Worm (Caenorhabditis elegans): ENCODE data around the gene M03E7.3.

The M03E7.3 gene

DNA sequence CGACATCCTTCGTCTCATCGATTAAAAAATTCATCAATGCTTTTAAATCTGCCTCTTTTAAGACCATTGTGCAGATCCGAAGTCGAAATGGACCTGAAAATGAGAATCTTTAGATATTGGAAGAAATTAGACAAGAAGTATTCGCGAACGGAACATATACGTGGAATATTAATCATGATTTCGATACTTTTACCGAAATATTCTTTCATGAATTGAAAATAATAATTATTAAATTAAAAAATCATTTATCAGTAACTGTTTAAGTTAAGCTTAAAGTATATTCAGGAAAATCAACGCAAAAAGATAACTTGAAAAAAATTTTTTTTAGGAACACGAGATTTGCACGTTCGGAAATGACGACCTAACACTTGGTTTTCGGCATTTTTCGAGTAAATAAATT, 13.6 kb upstream of the M03E7.3 start, which contains the start of gene CD4.8:
TSS of gene CD4.8 (minus strand) at position 101 of the 400 bp plus-strand sequence.
- TF ChIP-seq ceh-82 (tag; optimal IDR thresholded peaks at IDR 0.05) (no peak), ceh-28 (tag; optimal IDR thresholded peaks at IDR 0.05) (no peak), mes-2 (tag; optimal IDR thresholded peaks at IDR 0.05; ENCODE audit: poor library complexity, severe bottlenecking) (no peak), nhr-6 (tag; optimal IDR thresholded peaks at IDR 0.05) (no peak), madf-9 (GFP tag; conservative IDR thresholded peaks at IDR 0.05) (no peak), pha-4 (GFP tag; IDR thresholded peaks at IDR 0.05) (no peak), pha-4 (tag; optimal IDR thresholded peaks at IDR 0.05) (no peak), lin-39 (tag; optimal IDR thresholded peaks at IDR 0.05) (no peak), ceh-20 (GFP tag; IDR thresholded peaks at IDR 0.05) (no peak), T26A8.4 (GFP tag; IDR thresholded peaks at IDR 0.05) (no peak), mep-1 (tag; optimal IDR thresholded peaks at IDR 0.05) (no peak), mdl-1 (tag; optimal IDR thresholded peaks at IDR 0.05) (no peak)

DNA sequence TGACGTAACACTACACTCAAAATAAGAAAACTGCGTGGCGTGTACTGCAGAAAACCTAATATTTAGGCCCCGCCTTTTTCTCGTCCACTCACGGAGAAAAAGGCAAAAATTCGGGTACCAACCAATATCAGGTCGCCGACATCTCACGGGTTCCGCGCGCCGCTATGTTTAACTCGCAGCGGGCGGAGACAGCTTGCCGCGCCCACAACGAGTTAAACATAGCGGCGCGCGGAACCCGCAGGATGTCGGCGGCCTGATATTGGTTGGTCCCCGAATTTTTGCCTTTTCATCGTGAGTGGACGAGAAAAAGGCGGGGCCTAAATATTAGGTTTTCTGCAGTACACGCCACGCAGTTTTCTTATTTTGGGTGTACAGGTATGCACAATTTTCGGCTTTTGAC, 12.4 kb upstream of the M03E7.3 start:
- peak; percentile 28; the same call in 1 of the 2 replicates for TF ChIP-seq set-16 (GFP tag; IDR thresholded peaks at IDR 0.05)
- TF ChIP-seq aha-1 (tag) = peak; percentile 28

DNA sequence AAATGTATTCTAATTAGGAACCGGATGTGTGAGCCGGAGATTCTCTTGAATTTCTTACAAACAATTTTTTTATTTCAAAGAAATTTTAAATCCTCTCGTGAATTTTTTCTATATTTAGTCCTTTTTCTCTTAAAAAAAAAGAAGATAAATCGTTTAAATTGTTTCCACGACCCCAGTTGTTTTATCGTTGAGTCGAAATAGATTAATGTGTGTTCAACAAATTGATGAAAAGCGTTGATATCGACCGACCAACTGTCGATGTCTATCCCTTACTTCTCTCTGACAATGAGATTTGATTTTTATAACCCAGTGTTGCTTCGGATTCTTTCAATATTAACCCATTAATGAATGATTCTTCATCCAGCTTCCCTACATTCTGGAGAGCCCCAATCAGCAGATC, 8.6 kb upstream of the M03E7.3 start, which contains the start of gene CD4.1:
TSS of gene CD4.1 (plus strand) at position 301 of the 400 bp plus-strand sequence.
- no peak for TF ChIP-seq lin-39 (tag; optimal IDR thresholded peaks at IDR 0.05)
- TF ChIP-seq ZK546.5 (tag; optimal IDR thresholded peaks at IDR 0.05) = no peak
- no peak for TF ChIP-seq lir-3 (tag; optimal IDR thresholded peaks at IDR 0.05)
- no peak for TF ChIP-seq duxl-1 (tag; optimal IDR thresholded peaks at IDR 0.05; ENCODE audit: poor library complexity)

DNA sequence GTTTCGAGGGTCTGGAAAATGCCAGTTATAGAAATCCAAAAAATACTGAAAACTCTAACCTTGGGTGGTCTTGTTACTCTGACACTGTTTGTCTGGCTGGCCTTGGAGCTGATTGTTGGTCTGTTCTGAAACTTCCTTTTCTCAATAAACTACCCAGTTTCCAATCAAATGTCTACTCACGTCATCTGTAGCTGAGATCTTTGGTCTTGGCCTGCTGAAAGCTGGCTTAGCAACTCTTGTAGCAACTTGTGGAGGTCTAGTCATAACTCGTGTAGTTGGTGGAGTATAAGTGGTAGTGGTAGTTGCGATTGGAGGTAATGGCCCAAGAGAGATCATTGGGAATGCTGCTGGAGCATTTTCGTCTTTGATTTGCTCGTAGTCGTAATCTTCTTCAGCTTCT, 4.6 kb upstream of the M03E7.3 start:
- TF ChIP-seq unc-62 (GFP tag; optimal IDR thresholded peaks at IDR 0.05 in 1 of 2) (peak in 1 of 2 experiments; percentile 91), unc-62 (tag; optimal IDR thresholded peaks at IDR 0.05) (no peak), unc-39 (tag; optimal IDR thresholded peaks at IDR 0.05) (no peak), mxl-2 (GFP tag; conservative IDR thresholded peaks at IDR 0.05) (no peak), jun-1 (tag; optimal IDR thresholded peaks at IDR 0.05) (no peak)

DNA sequence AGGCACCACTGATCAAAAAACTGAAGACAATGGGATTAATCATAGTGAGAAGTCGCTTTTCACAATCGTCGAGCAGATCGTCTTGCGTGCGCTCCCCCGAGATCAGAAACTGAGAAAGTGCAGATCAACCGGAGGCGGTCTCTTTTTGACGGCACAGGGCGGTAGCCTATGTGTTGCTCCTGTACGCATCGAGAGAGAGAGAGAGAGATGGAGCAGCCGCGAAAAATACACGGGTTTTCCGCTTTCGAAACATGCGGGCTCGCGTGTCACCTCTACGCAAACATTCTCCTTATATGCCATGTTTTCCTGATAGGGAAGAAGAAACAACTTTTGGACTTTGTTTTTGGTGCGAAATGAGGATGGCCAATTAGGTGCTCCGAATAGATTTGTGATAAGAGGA, 1.7 kb upstream of the M03E7.3 start, which contains the start of gene lrpc-1:
TSS of gene lrpc-1 (minus strand) at position 101 of the 400 bp plus-strand sequence.
- TF ChIP-seq nhr-76 (tag; optimal IDR thresholded peaks at IDR 0.05) (no peak), lin-39 (tag; optimal IDR thresholded peaks at IDR 0.05) (no peak), zip-11 (GFP tag; IDR thresholded peaks at IDR 0.05) (no peak), duxl-1 (tag; optimal IDR thresholded peaks at IDR 0.05; ENCODE audit: poor library complexity) (no peak), F37D6.2 (tag; optimal IDR thresholded peaks at IDR 0.05) (no peak), ces-1 (GFP tag; optimal IDR thresholded peaks at IDR 0.05) (no peak), lin-15B (tag; optimal IDR thresholded peaks at IDR 0.05) (no peak), ZK337.2 (GFP tag; IDR thresholded peaks at IDR 0.05) (no peak), hlh-11 (tag; optimal IDR thresholded peaks at IDR 0.05) (no peak), unc-62 (GFP tag; optimal IDR thresholded peaks at IDR 0.05 in 1 of 2) (no peak), unc-62 (tag; optimal IDR thresholded peaks at IDR 0.05) (no peak)

DNA sequence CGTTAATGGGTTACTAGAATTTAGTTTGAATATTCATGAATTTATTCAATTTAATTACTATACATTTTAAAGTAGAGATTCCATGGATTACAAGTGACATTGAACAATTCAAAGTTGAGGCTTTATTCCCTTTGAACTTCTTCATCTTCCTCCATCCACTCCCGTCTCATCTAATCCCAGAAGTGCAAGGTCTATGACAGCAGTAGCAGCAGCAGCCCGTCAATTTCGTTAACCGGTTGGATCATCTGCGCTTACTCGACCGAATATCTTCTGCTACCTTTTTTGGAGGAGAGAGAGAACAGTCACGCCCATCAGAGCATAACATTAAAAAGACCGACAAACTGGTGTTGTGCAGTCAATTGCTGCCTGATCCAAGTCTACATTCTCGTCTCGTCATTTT, 2.5 kb downstream of the M03E7.3 start, which contains the start of gene M03E7.2:
TSS of gene M03E7.2 (plus strand) at position 301 of the 400 bp plus-strand sequence.
- TF ChIP-seq F44E2.7 (GFP tag; IDR thresholded peaks at IDR 0.05) (no peak), zip-11 (GFP tag; IDR thresholded peaks at IDR 0.05) (no peak), lin-15B (tag; optimal IDR thresholded peaks at IDR 0.05) (no peak), dmd-6 (GFP tag; IDR thresholded peaks at IDR 0.05) (no peak), Y75B8A.6 (GFP tag; IDR thresholded peaks at IDR 0.05) (no peak), mdt-29 (GFP tag; IDR thresholded peaks at IDR 0.05) (no peak)
